Fruit fly (Drosophila melanogaster) whole organism, wandering third instar larva: ENCODE results near the gene CG10674.
A peak's percentile ranks its signal among the peaks of the same experiment; 100 is the strongest.

Experiments
- Abd-B ChIP-seq: fragments of >200 bp; optimal IDR thresholded peaks from 2 replicates; lab custom pipeline; 2017; ENCODE audit warnings: missing biosample characterization, missing genetic modification characterization
- CG32264 ChIP-seq: fragments of 200-800 bp; sonication (Bioruptor generic); optimal IDR thresholded peaks from 2 replicates; lab custom pipeline; 2016; ENCODE audit warnings: missing biosample characterization, missing genetic modification characterization
- CG9705 ChIP-seq: fragments of 200-800 bp; sonication (Bioruptor generic); optimal IDR thresholded peaks from 2 replicates; lab custom pipeline; 2018; ENCODE audit warnings: missing biosample characterization, mild to moderate bottlenecking, missing genetic modification characterization
- CrebA ChIP-seq: fragments of 200-800 bp; sonication (Bioruptor generic); optimal IDR thresholded peaks from 2 replicates; lab custom pipeline; 2016; ENCODE audit warnings: missing biosample characterization, mild to moderate bottlenecking, missing genetic modification characterization, borderline replicate concordance
- Dif ChIP-seq: fragments of 200-275, 200-300 bp; sonication (Bioruptor generic); optimal IDR thresholded peaks from 2 replicates; lab custom pipeline; 2018; ENCODE audit warnings: missing biosample characterization, missing genetic modification characterization; ENCODE audit not compliant: partially characterized antibody
- HLH106 ChIP-seq: fragments of 200-800 bp; optimal IDR thresholded peaks from 3 replicates; lab custom pipeline; 2019; ENCODE audit warnings: missing biosample characterization, mild to moderate bottlenecking, missing genetic modification characterization, moderate library complexity
- Hnf4 ChIP-seq: fragments of 200-800 bp; sonication (Bioruptor generic); optimal IDR thresholded peaks from 2 replicates; lab custom pipeline; 2016; ENCODE audit warnings: missing biosample characterization, mild to moderate bottlenecking, missing genetic modification characterization
- Hr78 ChIP-seq: fragments of >200 bp; optimal IDR thresholded peaks from 2 replicates; lab custom pipeline; 2017; ENCODE audit warnings: missing biosample characterization, missing genetic modification characterization
- Hr83 ChIP-seq: fragments of 200-300 bp; sonication (Bioruptor generic); optimal IDR thresholded peaks from 2 replicates; lab custom pipeline; 2016; ENCODE audit warnings: missing biosample characterization, mild to moderate bottlenecking, missing genetic modification characterization, moderate library complexity; ENCODE audit not compliant: poor library complexity, severe bottlenecking
- Jra ChIP-seq: sonication (Bioruptor generic); optimal IDR thresholded peaks from 2 replicates; lab custom pipeline; 2016; ENCODE audit warnings: missing biosample characterization, missing genetic modification characterization
- Mio ChIP-seq: sonication (Bioruptor generic); optimal IDR thresholded peaks from 2 replicates; lab custom pipeline; 2016; ENCODE audit warnings: missing biosample characterization, missing genetic modification characterization
- Myc ChIP-seq: fragments of >200 bp; optimal IDR thresholded peaks from 2 replicates; lab custom pipeline; 2017
- N ChIP-seq: fragments of >200 bp; optimal IDR thresholded peaks from 2 replicates; lab custom pipeline; 2018; ENCODE audit warnings: missing biosample characterization, missing external identifiers, missing genetic modification characterization
- OdsH ChIP-seq: fragments of 200-800 bp; sonication (Bioruptor generic); optimal IDR thresholded peaks from 2 replicates; lab custom pipeline; 2016; ENCODE audit warnings: missing biosample characterization, mild to moderate bottlenecking, missing genetic modification characterization
- Rel ChIP-seq, 2 experiments: fragments of 200-800 bp; sonication (Bioruptor generic) in 1 of 2; optimal IDR thresholded peaks; 2 replicates in 1 of 2; 3 replicates in 1 of 2; lab custom pipeline; 2016 to 2019; ENCODE audit warnings: mild to moderate bottlenecking in 2 of 2, missing biosample characterization in 2 of 2, missing genetic modification characterization in 2 of 2, moderate library complexity in 1 of 2
- Vsx2 ChIP-seq: fragments of 200-300, 225-300 bp; sonication (Bioruptor generic); optimal IDR thresholded peaks from 2 replicates; lab custom pipeline; 2018; ENCODE audit warnings: missing biosample characterization, missing genetic modification characterization; ENCODE audit not compliant: partially characterized antibody
- br ChIP-seq: fragments of 200-800 bp; sonication (Bioruptor generic); optimal IDR thresholded peaks from 2 replicates; lab custom pipeline; 2016; ENCODE audit warnings: missing biosample characterization, missing genetic modification characterization
- brk ChIP-seq: fragments of 200-800 bp; sonication (Bioruptor generic); optimal IDR thresholded peaks from 2 replicates; lab custom pipeline; 2016; ENCODE audit warnings: missing biosample characterization, mild to moderate bottlenecking, missing genetic modification characterization
- dl ChIP-seq, 2 experiments: fragments of 175-275, 200-275 bp in 1 of 2; fragments of 200-275 bp in 1 of 2; sonication (Bioruptor generic); optimal IDR thresholded peaks; lab custom pipeline; 2018; ENCODE audit warnings: mild to moderate bottlenecking in 2 of 2, missing biosample characterization in 2 of 2, missing genetic modification characterization in 2 of 2, moderate library complexity in 2 of 2; ENCODE audit not compliant: partially characterized antibody in 2 of 2, insufficient read depth in 1 of 2
- dsf ChIP-seq: sonication (Bioruptor generic); optimal IDR thresholded peaks from 2 replicates; lab custom pipeline; 2016; ENCODE audit warnings: missing biosample characterization, missing genetic modification characterization, borderline replicate concordance
- ey ChIP-seq: fragments of 200-800 bp; sonication (Bioruptor generic); optimal IDR thresholded peaks from 2 replicates; lab custom pipeline; 2016; ENCODE audit warnings: missing biosample characterization, missing genetic modification characterization
- foxo ChIP-seq, 2 experiments: fragments of 200-800 bp; sonication (Bioruptor generic); optimal IDR thresholded peaks; 2 replicates in 1 of 2; 3 replicates in 1 of 2; lab custom pipeline; 2016 to 2017; ENCODE audit warnings: missing biosample characterization in 2 of 2, missing genetic modification characterization in 2 of 2
- fru ChIP-seq: fragments of 200-800 bp; sonication (Bioruptor generic); optimal IDR thresholded peaks from 3 replicates; lab custom pipeline; 2016; ENCODE audit warnings: missing biosample characterization, mild to moderate bottlenecking, missing genetic modification characterization
- h ChIP-seq: fragments of 200-800 bp; sonication (Bioruptor generic); optimal IDR thresholded peaks from 3 replicates; lab custom pipeline; 2016; ENCODE audit warnings: missing biosample characterization, mild to moderate bottlenecking, missing genetic modification characterization
- jim ChIP-seq: fragments of 175-275, 200-325 bp; sonication (Bioruptor generic); optimal IDR thresholded peaks from 2 replicates; lab custom pipeline; 2016; ENCODE audit warnings: missing biosample characterization, mild to moderate bottlenecking, missing genetic modification characterization
- lola ChIP-seq: fragments of >200 bp; optimal IDR thresholded peaks from 2 replicates; lab custom pipeline; 2017; ENCODE audit warnings: missing biosample characterization, missing genetic modification characterization
- pan ChIP-seq: fragments of >200 bp; optimal IDR thresholded peaks from 2 replicates; lab custom pipeline; 2017
- sage ChIP-seq: fragments of 200-800 bp; sonication (Bioruptor generic); optimal IDR thresholded peaks from 2 replicates; lab custom pipeline; 2016; ENCODE audit warnings: missing biosample characterization, mild to moderate bottlenecking, missing genetic modification characterization
- sv ChIP-seq: fragments of 200-800 bp; sonication (Bioruptor generic); optimal IDR thresholded peaks from 3 replicates; lab custom pipeline; 2016; ENCODE audit warnings: missing biosample characterization, missing genetic modification characterization
- tai ChIP-seq: sonication (Bioruptor generic); optimal IDR thresholded peaks from 2 replicates; lab custom pipeline; 2016; ENCODE audit warnings: missing biosample characterization, missing genetic modification characterization
- usp ChIP-seq: fragments of >200 bp; optimal IDR thresholded peaks from 2 replicates; lab custom pipeline; 2017; ENCODE audit warnings: missing biosample characterization, missing genetic modification characterization

CG10674 gene

DNA sequence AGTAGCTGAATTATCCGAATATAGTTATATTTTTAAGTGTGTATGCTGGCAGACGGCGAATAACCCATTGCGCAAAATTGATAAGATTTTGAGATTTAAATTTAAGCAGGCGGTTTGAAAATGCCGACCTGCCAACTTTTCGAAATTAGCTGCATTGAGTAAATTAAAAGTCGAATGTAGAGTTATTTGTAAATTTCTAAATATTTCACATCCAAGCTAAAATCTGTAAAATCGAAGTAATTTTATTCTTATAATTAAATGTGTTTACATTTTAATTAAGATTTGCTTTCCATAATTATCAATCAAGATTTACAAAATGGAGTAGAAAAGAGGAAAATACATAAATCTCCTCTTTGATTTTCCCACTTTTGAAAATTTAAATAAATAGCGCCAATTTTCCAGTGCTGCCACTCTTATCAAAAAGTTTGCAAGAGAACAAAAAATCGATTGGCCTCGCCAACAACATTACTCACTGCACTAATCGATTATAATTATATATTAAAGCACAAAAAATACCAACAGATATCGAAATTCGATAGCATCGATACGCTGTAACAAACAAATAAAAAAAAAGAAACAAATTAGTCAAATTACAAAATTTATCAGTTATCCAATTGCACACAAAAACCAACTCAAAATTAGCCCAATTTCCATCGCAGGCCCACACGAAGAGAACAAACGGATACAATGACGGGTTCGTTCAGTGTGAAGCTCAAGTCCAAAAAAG, 2.2 kb downstream of the CG10674 start, which contains the start of gene Yod1:
Gene Yod1 (plus strand): TSS at position 168 of the 727 bp plus-strand sequence.
- TF ChIP-seq Hr83 (no peak), usp (GFP tag; lab: Kevin White, UChicago) (no peak), tai (GFP tag; lab: Kevin White, UChicago) (no peak), OdsH (GFP tag; lab: Kevin White, UChicago) (no peak), Jra (GFP tag; lab: Kevin White, UChicago) (peak; percentile 0), foxo (GFP tag; optimal IDR thresholded peaks at IDR 0.05; lab: Kevin White, UChicago) (no peak), fru (peak; percentile 1), sage (GFP tag; lab: Kevin White, UChicago) (peak; percentile 28), CrebA (GFP tag; lab: Kevin White, UChicago) (no peak), N (no peak), Mio (GFP tag; lab: Kevin White, UChicago) (no peak), Myc (lab: Kevin White, UChicago) (no peak), Hnf4 (GFP tag; lab: Kevin White, UChicago) (no peak), ey (GFP tag; lab: Kevin White, UChicago) (no peak), dsf (GFP tag; lab: Kevin White, UChicago) (no peak), pan (lab: Kevin White, UChicago) (no peak), Abd-B (GFP tag; lab: Kevin White, UChicago) (no peak), HLH106 (tag; lab: Kevin White, UChicago) (no peak), h (GFP tag; lab: Kevin White, UChicago) (no peak)

DNA sequence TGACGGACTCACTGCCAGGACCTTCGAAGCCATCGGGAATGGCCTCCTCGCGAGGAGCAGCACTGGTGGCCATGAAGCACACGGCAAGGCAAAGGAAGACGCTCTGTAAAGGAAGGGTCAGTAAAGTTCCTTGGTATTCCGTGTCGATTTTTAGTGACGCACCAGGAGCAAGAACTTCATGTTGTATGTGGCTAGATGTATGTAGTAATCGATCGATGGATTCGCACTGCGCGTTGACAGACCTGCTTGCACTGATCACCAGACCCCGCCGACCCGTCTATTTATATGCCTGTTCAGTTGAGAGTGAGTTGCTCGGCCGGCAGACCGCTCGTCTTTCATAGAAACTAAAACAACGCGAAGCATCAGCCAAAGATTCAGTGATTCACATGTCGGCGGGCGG, 3.1 kb downstream of the CG10674 start, which contains the start of gene CG15213:
Gene CG15213 (minus strand): TSS at position 255 of the 400 bp plus-strand sequence.
- TF ChIP-seq HLH106 (tag; lab: Kevin White, UChicago): no peak
- no peak for TF ChIP-seq brk
- TF ChIP-seq N: no peak
- no peak for TF ChIP-seq dl (GFP tag; optimal IDR thresholded peaks at IDR 0.05; lab: Kevin White, UChicago; ENCODE audit: insufficient read depth in 1 of 2, partially characterized antibody in 2 of 2)
- TF ChIP-seq Rel (GFP tag; optimal IDR thresholded peaks at IDR 0.05; lab: Kevin White, UChicago): no peak
- no peak for TF ChIP-seq Rel (tag; optimal IDR thresholded peaks at IDR 0.05; lab: Kevin White, UChicago)
- TF ChIP-seq dsf (GFP tag; lab: Kevin White, UChicago): no peak
- no peak for TF ChIP-seq tai (GFP tag; lab: Kevin White, UChicago)
- no peak for TF ChIP-seq Hr78
- no peak for TF ChIP-seq jim (GFP tag; lab: Kevin White, UChicago)
- no peak for TF ChIP-seq Myc (lab: Kevin White, UChicago)
- TF ChIP-seq, all 38 proteins: peak for 0

DNA sequence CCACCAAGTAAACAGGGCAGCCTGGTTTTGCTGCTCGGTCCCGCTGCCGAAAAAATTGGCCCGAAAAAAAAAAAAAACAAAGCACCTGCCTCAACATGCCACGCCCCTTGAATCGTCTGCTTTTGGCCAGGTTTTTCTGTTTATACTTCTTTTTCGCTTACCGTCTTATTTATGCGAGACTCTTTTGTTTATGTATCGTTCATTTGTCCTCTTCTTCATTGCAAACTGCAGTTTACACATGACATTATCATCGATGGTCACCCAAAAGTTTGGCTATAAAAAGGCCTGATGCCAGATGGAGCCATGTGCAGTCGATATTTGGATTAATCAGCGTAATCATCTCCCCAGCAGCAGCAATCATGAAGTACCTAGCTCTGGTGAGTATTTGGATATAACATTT, 4.8 kb downstream of the CG10674 start, which contains the start of gene CG15212:
Gene CG15212 (plus strand): TSS at position 301 of the 400 bp plus-strand sequence.
- TF ChIP-seq CG32264 (GFP tag; lab: Kevin White, UChicago): no peak
- no peak for TF ChIP-seq Hr78
- TF ChIP-seq fru: no peak
- no peak for TF ChIP-seq brk
- TF ChIP-seq Vsx2 (GFP tag; lab: Kevin White, UChicago): no peak
- no peak for TF ChIP-seq tai (GFP tag; lab: Kevin White, UChicago)
- no peak for TF ChIP-seq CG9705
- TF ChIP-seq Jra (GFP tag; lab: Kevin White, UChicago): no peak
- no peak for TF ChIP-seq sv
- no peak for TF ChIP-seq Abd-B (GFP tag; lab: Kevin White, UChicago)
- no peak for TF ChIP-seq OdsH (GFP tag; lab: Kevin White, UChicago)
- no peak for TF ChIP-seq br
- no peak for TF ChIP-seq dsf (GFP tag; lab: Kevin White, UChicago)
- TF ChIP-seq, all 38 proteins: peak for 0

DNA sequence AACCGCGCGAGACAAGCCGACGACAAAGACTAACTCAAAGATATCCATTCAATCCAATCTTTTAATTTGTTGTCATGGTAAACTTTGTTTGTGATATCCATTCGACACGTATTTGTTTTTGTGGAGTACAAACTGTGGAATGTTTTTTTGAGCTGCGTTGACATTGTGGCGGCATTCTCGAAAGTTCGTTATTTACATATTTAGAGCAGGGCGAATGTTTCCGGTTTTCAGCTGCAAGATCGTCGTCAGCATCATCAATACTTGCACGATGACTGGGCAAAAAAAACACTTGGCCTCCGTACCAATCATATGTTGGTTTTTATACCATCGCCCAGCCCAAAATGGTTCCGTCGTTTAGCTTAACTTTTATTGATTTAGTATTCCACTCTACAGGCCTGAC, 5.6 kb downstream of the CG10674 start:
- TF ChIP-seq fru (no peak), h (GFP tag; lab: Kevin White, UChicago) (no peak), dl (GFP tag; optimal IDR thresholded peaks at IDR 0.05; lab: Kevin White, UChicago; ENCODE audit: insufficient read depth in 1 of 2, partially characterized antibody in 2 of 2) (no peak), Myc (lab: Kevin White, UChicago) (no peak), Dif (GFP tag; lab: Kevin White, UChicago) (no peak), Hnf4 (GFP tag; lab: Kevin White, UChicago) (no peak), sv (no peak), N (no peak), lola (GFP tag; lab: Kevin White, UChicago) (no peak), CrebA (GFP tag; lab: Kevin White, UChicago) (no peak), brk (no peak), pan (lab: Kevin White, UChicago) (no peak)
